Fruit fly (Drosophila melanogaster) whole organism, embryonic: ENCODE measurements around the gene dia.
A peak's percentile ranks its signal among the peaks of the same experiment; 100 is the strongest.

Source experiments
- Atf6 ChIP-seq: fragments of 200-800 bp; sonication (Bioruptor generic); IDR thresholded peaks from 2 replicates; pipeline ENCODE4 v1.3.6; 2022; ENCODE audit warnings: missing biosample characterization, missing genetic modification characterization
- C15 ChIP-seq: fragments of 200-800 bp; sonication (Bioruptor generic); IDR thresholded peaks from 3 replicates; pipeline ENCODE4 v1.3.6; 2022; ENCODE audit warnings: missing biosample characterization, missing genetic modification characterization
- CG10321 ChIP-seq: fragments of 200-800 bp; sonication (Bioruptor generic); IDR thresholded peaks from 2 replicates; pipeline ENCODE4 v1.3.6; 2022; ENCODE audit warnings: missing biosample characterization, missing genetic modification characterization
- CG11085 ChIP-seq: fragments of 200-800 bp; sonication (Bioruptor generic); IDR thresholded peaks from 2 replicates; pipeline ENCODE4 v1.3.6; 2022; ENCODE audit warnings: missing biosample characterization, missing genetic modification characterization
- CG11695 ChIP-seq: fragments of 200-800 bp; sonication (Bioruptor generic); IDR thresholded peaks from 3 replicates; pipeline ENCODE4 v1.3.6; 2022; ENCODE audit warnings: missing biosample characterization, missing genetic modification characterization
- CG12219 ChIP-seq: fragments of 200-800 bp; sonication (Bioruptor generic); optimal IDR thresholded peaks from 3 replicates; lab custom pipeline; 2018; ENCODE audit warnings: missing biosample characterization, mild to moderate bottlenecking, missing genetic modification characterization
- CG12744 ChIP-seq: fragments of 200-800 bp; sonication (Bioruptor generic); optimal IDR thresholded peaks from 2 replicates; lab custom pipeline; 2016; ENCODE audit warnings: missing biosample characterization, missing genetic modification characterization
- CG12769 ChIP-seq: fragments of 200-800 bp; sonication (Bioruptor generic); optimal IDR thresholded peaks from 2 replicates; lab custom pipeline; 2019; ENCODE audit warnings: missing biosample characterization, mild to moderate bottlenecking, missing genetic modification characterization, moderate library complexity
- CG14667 ChIP-seq: fragments of 200-800 bp; sonication (Bioruptor generic); IDR thresholded peaks from 2 replicates; pipeline ENCODE4 v1.3.6; 2022; ENCODE audit warnings: missing biosample characterization, missing genetic modification characterization
- CG1602 ChIP-seq: fragments of 200-800 bp; sonication (Bioruptor generic); optimal IDR thresholded peaks from 3 replicates; lab custom pipeline; 2016; ENCODE audit warnings: missing biosample characterization, missing genetic modification characterization
- CG1832 ChIP-seq: fragments of 200-800 bp; sonication (Bioruptor generic); optimal IDR thresholded peaks from 2 replicates; lab custom pipeline; 2017; ENCODE audit warnings: missing biosample characterization, mild to moderate bottlenecking, missing genetic modification characterization, inconsistent platforms
- CG31441 ChIP-seq: fragments of 200-800 bp; sonication (Bioruptor generic); IDR thresholded peaks from 2 replicates; pipeline ENCODE4 v1.3.6; 2022; ENCODE audit warnings: missing biosample characterization, missing genetic modification characterization
- CG32532 ChIP-seq: fragments of 200-800 bp; sonication (Bioruptor generic); IDR thresholded peaks from 2 replicates; pipeline ENCODE4 v1.3.6; 2022; ENCODE audit warnings: missing biosample characterization, missing genetic modification characterization
- CG4730 ChIP-seq: fragments of 200-800 bp; sonication (Bioruptor generic); IDR thresholded peaks from 2 replicates; pipeline ENCODE4 v1.3.6; 2022; ENCODE audit warnings: missing biosample characterization, missing genetic modification characterization
- CG6654 ChIP-seq: fragments of 200-800 bp; sonication (Bioruptor generic); optimal IDR thresholded peaks from 2 replicates; lab custom pipeline; 2017; ENCODE audit warnings: missing biosample characterization, mild to moderate bottlenecking, missing genetic modification characterization
- CG7357 ChIP-seq: fragments of 200-800 bp; sonication (Bioruptor generic); IDR thresholded peaks from 3 replicates; pipeline ENCODE4 v1.3.6; 2022; ENCODE audit warnings: missing biosample characterization, missing genetic modification characterization
- CG9609 ChIP-seq: fragments of 200-800 bp; sonication (Bioruptor generic); optimal IDR thresholded peaks from 3 replicates; lab custom pipeline; 2016; ENCODE audit warnings: missing biosample characterization, missing genetic modification characterization
- Drgx ChIP-seq: fragments of 200-800 bp; sonication (Bioruptor generic); IDR thresholded peaks from 2 replicates; pipeline ENCODE4 v1.3.6; 2022; ENCODE audit warnings: missing biosample characterization, missing genetic modification characterization
- GATAe ChIP-seq: fragments of 200-800 bp; sonication (Bioruptor generic); conservative IDR thresholded peaks from 2 replicates; pipeline ENCODE4 v1.3.6; 2022; ENCODE audit warnings: missing biosample characterization, missing genetic modification characterization
- Hand ChIP-seq: fragments of 200-800 bp; sonication (Bioruptor generic); optimal IDR thresholded peaks from 2 replicates; lab custom pipeline; 2017; ENCODE audit warnings: mild to moderate bottlenecking, missing biosample characterization, missing genetic modification reagents, missing genetic modification characterization
- Hr78 ChIP-seq, 2 experiments: fragments of 200-800 bp in 1 of 2; fragments of >200 bp in 1 of 2; sonication (Bioruptor generic) in 1 of 2; optimal IDR thresholded peaks; 2 replicates each; lab custom pipeline; 2017 to 2019; ENCODE audit warnings: missing biosample characterization in 2 of 2, missing genetic modification characterization in 2 of 2, mild to moderate bottlenecking in 1 of 2, moderate library complexity in 1 of 2
- NFAT ChIP-seq: fragments of 200-800 bp; sonication (Bioruptor generic); IDR thresholded peaks from 2 replicates; pipeline ENCODE4 v1.3.6; 2022; ENCODE audit warnings: missing biosample characterization, missing genetic modification characterization
- Opbp ChIP-seq: fragments of 200-800 bp; sonication (Bioruptor generic); IDR thresholded peaks from 3 replicates; pipeline ENCODE4 v1.3.6; 2022; ENCODE audit warnings: missing biosample characterization, missing genetic modification characterization; ENCODE audit not compliant: partially characterized antibody
- Rfx ChIP-seq: fragments of 200-800 bp; sonication (Bioruptor generic); IDR thresholded peaks from 2 replicates; pipeline ENCODE4 v1.3.6; 2022; ENCODE audit warnings: missing biosample characterization, missing genetic modification characterization
- Trl ChIP-seq, 3 experiments: fragments of >200 bp in 2 of 3; fragments of 200-800 bp in 1 of 3; sonication (Bioruptor generic) in 1 of 3; optimal IDR thresholded peaks; 2 replicates in 1 of 3; 3 replicates in 2 of 3; lab custom pipeline; 2016 to 2017; ENCODE audit warnings: missing biosample characterization in 1 of 3, missing genetic modification characterization in 1 of 3
- Vsx1 ChIP-seq: fragments of 200-800 bp; sonication (Bioruptor generic); optimal IDR thresholded peaks from 2 replicates; lab custom pipeline; 2017; ENCODE audit warnings: missing biosample characterization, mild to moderate bottlenecking, missing genetic modification characterization, missing genetic modification reagents
- abd-A ChIP-seq: fragments of 200-800 bp; sonication (Bioruptor generic); optimal IDR thresholded peaks from 3 replicates; lab custom pipeline; 2019; ENCODE audit warnings: missing biosample characterization, mild to moderate bottlenecking, missing genetic modification characterization, moderate library complexity
- chif ChIP-seq, 2 experiments: fragments of 200-800 bp; sonication (Bioruptor generic); optimal IDR thresholded peaks; 3 replicates each; lab custom pipeline; 2016; ENCODE audit warnings: missing biosample characterization in 2 of 2, missing genetic modification characterization in 2 of 2
- chn ChIP-seq: fragments of 200-800 bp; sonication (Bioruptor generic); optimal IDR thresholded peaks from 2 replicates; lab custom pipeline; 2016; ENCODE audit warnings: missing biosample characterization, missing genetic modification characterization
- crc ChIP-seq: fragments of 200-800 bp; sonication (Bioruptor generic); optimal IDR thresholded peaks from 2 replicates; lab custom pipeline; 2016; ENCODE audit warnings: missing biosample characterization, missing genetic modification characterization
- crol ChIP-seq: fragments of 200-800 bp; sonication (Bioruptor generic); IDR thresholded peaks from 2 replicates; pipeline ENCODE4 v1.3.6; 2022; ENCODE audit warnings: missing biosample characterization, missing genetic modification characterization
- exex ChIP-seq: fragments of 200-800 bp; sonication (Bioruptor generic); optimal IDR thresholded peaks from 4 replicates; lab custom pipeline; 2018; ENCODE audit warnings: missing biosample characterization, mild to moderate bottlenecking, missing genetic modification characterization, moderate library complexity
- fd3F ChIP-seq: fragments of 200-800 bp; sonication (Bioruptor generic); optimal IDR thresholded peaks from 2 replicates; lab custom pipeline; 2018; ENCODE audit warnings: missing biosample characterization, mild to moderate bottlenecking, missing genetic modification characterization, moderate library complexity
- fru ChIP-seq: fragments of >200 bp; optimal IDR thresholded peaks from 2 replicates; lab custom pipeline; 2017
- grn ChIP-seq: fragments of 200-800 bp; sonication (Bioruptor generic); optimal IDR thresholded peaks from 3 replicates; lab custom pipeline; 2017; ENCODE audit warnings: missing biosample characterization, missing genetic modification characterization
- hb ChIP-seq: fragments of 200-800 bp; sonication (Bioruptor generic); IDR thresholded peaks from 3 replicates; pipeline ENCODE4 v1.3.6; 2022; ENCODE audit warnings: missing biosample characterization, missing genetic modification characterization; ENCODE audit not compliant: partially characterized antibody
- lmd ChIP-seq: fragments of 200-800 bp; sonication (Bioruptor generic); IDR thresholded peaks from 2 replicates; pipeline ENCODE4 v1.3.6; 2022; ENCODE audit warnings: missing biosample characterization, missing genetic modification characterization
- nau ChIP-seq: fragments of 200-800 bp; sonication (Bioruptor generic); optimal IDR thresholded peaks from 3 replicates; lab custom pipeline; 2017; ENCODE audit warnings: missing biosample characterization, mild to moderate bottlenecking, missing genetic modification characterization, missing genetic modification reagents
- nom ChIP-seq: fragments of 200-800 bp; sonication (Bioruptor generic); optimal IDR thresholded peaks from 2 replicates; lab custom pipeline; 2017; ENCODE audit warnings: missing biosample characterization, missing genetic modification characterization, mild to moderate bottlenecking, moderate library complexity, missing genetic modification reagents
- pan ChIP-seq, 4 experiments: fragments of >200 bp in 3 of 4; fragments of 200-800 bp in 1 of 4; sonication (Bioruptor generic) in 1 of 4; optimal IDR thresholded peaks in 3 of 4; IDR thresholded peaks in 1 of 4; 2 replicates each; pipeline versions ENCODE4 v1.3.6 to Lab custom; 2017 to 2022; ENCODE audit warnings: missing biosample characterization in 2 of 4, missing genetic modification characterization in 2 of 4, mixed read lengths in 1 of 4
- phol ChIP-seq: fragments of 200-800 bp; sonication (Bioruptor generic); optimal IDR thresholded peaks from 3 replicates; lab custom pipeline; 2018; ENCODE audit warnings: missing biosample characterization, mild to moderate bottlenecking, missing genetic modification characterization, moderate library complexity
- psq ChIP-seq: fragments of 200-800 bp; sonication (Bioruptor generic); optimal IDR thresholded peaks from 2 replicates; lab custom pipeline; 2017; ENCODE audit warnings: missing biosample characterization, missing genetic modification characterization
- pum ChIP-seq: fragments of 200-800 bp; sonication (Bioruptor generic); optimal IDR thresholded peaks from 2 replicates; lab custom pipeline; 2016; ENCODE audit warnings: missing biosample characterization, missing genetic modification characterization
- scrt ChIP-seq: fragments of 200-800 bp; sonication (Bioruptor generic); optimal IDR thresholded peaks from 2 replicates; lab custom pipeline; 2018; ENCODE audit warnings: missing biosample characterization, mild to moderate bottlenecking, missing genetic modification characterization, moderate library complexity
- sug ChIP-seq: fragments of 200-800 bp; optimal IDR thresholded peaks from 2 replicates; lab custom pipeline; 2019; ENCODE audit warnings: missing biosample characterization, mild to moderate bottlenecking, missing genetic modification characterization, moderate library complexity
- z ChIP-seq: fragments of 200-800 bp; sonication (Bioruptor generic); IDR thresholded peaks from 3 replicates; pipeline ENCODE4 v1.3.6; 2022; ENCODE audit warnings: missing biosample characterization, missing genetic modification characterization
- zen2 ChIP-seq: fragments of 200-800 bp; sonication (Bioruptor generic); IDR thresholded peaks from 3 replicates; pipeline ENCODE4 v1.3.6; 2022; ENCODE audit warnings: missing biosample characterization, missing genetic modification characterization; ENCODE audit not compliant: partially characterized antibody

Gene dia

DNA sequence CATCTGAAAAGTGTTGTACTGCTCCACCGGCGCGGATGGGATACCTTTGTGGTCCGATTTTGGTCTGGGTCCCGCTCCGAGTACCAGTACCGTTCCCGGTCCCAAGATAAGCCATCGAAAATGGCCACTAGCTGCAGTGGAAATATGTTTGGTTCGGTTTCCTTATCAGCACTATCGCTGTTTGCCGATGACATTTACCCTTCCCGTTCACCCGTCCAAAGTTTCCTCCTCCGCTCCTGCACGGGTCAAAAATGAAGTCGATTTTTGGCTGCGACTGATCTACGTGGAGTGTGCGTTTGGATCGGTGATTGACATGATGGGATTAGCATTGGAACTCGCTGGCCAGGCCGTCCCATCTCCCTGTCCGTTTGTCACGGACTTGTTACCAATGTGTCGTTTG is 16.5 kb downstream of the dia start (continued):
- no peak for TF ChIP-seq CG9609
- TF ChIP-seq CG6654 (GFP tag; lab: Kevin White, UChicago): no peak
- no peak for TF ChIP-seq pum
- peak in 1 of 2 experiments; percentile 56 for TF ChIP-seq Hr78 (GFP tag; optimal IDR thresholded peaks at IDR 0.05; lab: Kevin White, UChicago)
- TF ChIP-seq scrt: no peak
- TF ChIP-seq hb (GFP tag; lab: Robert Waterston, UW): no peak
- no peak for TF ChIP-seq Trl (optimal IDR thresholded peaks at IDR 0.05; lab: Kevin White, UChicago)
- TF ChIP-seq Trl (GFP tag; optimal IDR thresholded peaks at IDR 0.05; lab: Kevin White, UChicago): no peak
- TF ChIP-seq Vsx1 (GFP tag; lab: Kevin White, UChicago): no peak
- TF ChIP-seq CG14667 (GFP tag; lab: Robert Waterston, UW): no peak
- 0 out of 2 replicates have a peak, but pooled peaks have one; percentile 26 for TF ChIP-seq GATAe (GFP tag; lab: Robert Waterston, UW)
- TF ChIP-seq CG12769 (tag; lab: Kevin White, UChicago): no peak
- no peak for TF ChIP-seq CG4730 (GFP tag; lab: Robert Waterston, UW)
- TF ChIP-seq pan (optimal IDR thresholded peaks at IDR 0.05; lab: Kevin White, UChicago): no peak
- peak in 1 of 2 experiments; percentile 20 for TF ChIP-seq pan (GFP tag; optimal IDR thresholded peaks at IDR 0.05 in 1 of 2, IDR thresholded peaks at IDR 0.05 in 1 of 2)

DNA sequence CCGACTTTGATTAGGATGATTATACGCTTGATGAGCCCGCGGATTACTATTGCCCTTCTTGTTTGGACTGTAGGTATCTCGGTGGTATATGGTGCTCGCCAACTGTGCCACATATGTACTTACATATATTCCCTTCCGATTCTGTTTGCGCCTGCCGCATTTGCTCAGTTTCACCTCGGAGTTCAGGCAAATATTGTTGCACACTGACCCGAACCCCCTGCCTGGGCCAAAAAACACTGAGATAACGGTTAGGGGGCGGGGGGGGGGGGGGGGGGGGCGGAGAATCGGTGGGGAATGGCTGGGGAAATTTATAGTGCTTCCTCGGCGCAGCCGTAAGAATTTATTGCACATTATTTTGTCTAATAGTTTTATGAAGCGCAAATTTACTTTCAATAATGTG is 18.0 kb downstream of the dia start:
- peak; percentile 56 for TF ChIP-seq sug (tag; lab: Kevin White, UChicago)
- 0 out of 2 replicates have a peak, but pooled peaks have one; percentile 27 for TF ChIP-seq CG11085 (GFP tag; lab: Robert Waterston, UW)
- TF ChIP-seq CG1602 (GFP tag; lab: Kevin White, UChicago): no peak
- no peak for TF ChIP-seq fru (lab: Kevin White, UChicago)
- no peak for TF ChIP-seq CG12744 (GFP tag; lab: Kevin White, UChicago)
- peak; percentile 55 for TF ChIP-seq exex (tag; lab: Kevin White, UChicago)
- TF ChIP-seq CG7357: no peak
- TF ChIP-seq crol (GFP tag; lab: Robert Waterston, UW): peak; percentile 41; the same call in 1 of the 2 replicates
- TF ChIP-seq, all 482 proteins: peak for 4

DNA sequence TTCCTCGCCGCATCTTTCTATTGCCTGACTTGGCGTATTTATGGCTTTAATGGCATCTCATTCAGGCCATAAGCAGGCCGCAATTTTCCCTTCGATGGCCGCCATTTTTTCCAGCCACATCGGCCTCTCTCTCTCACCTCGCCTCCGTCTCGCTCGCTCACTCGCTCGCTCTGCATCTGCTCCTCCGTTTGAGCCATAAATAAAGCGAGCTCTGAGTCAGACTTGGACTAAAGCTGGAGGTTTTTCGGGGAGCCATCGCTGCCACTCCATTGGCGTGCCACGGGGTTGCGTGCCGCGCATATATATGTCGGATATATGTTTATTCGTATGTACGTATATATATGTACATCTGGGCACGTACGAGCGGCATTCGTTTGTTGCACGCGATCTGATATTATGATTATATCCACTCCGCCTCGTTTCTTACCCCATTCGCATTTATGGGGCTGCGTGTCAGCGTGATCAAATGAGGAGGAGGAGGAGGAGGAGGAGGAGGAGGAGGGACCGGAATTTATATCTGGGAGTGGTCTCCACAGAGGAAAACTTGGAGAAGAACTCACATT is 19.1 kb downstream of the dia start:
- TF ChIP-seq CG11695 (GFP tag; lab: Robert Waterston, UW) (no peak), zen2 (GFP tag; lab: Robert Waterston, UW) (no peak), Atf6 (GFP tag; lab: Robert Waterston, UW) (no peak), phol (tag; lab: Kevin White, UChicago) (peak; percentile 16), C15 (GFP tag; lab: Robert Waterston, UW) (no peak), Drgx (GFP tag; lab: Robert Waterston, UW) (no peak), Hand (GFP tag; lab: Kevin White, UChicago) (no peak), CG10321 (GFP tag; lab: Robert Waterston, UW) (0 out of 2 replicates have a peak, but pooled peaks have one; percentile 21), chif (GFP tag; optimal IDR thresholded peaks at IDR 0.05; lab: Kevin White, UChicago) (no peak), nom (GFP tag; lab: Kevin White, UChicago) (no peak), CG12219 (GFP tag; lab: Kevin White, UChicago) (no peak), psq (GFP tag; lab: Kevin White, UChicago) (no peak), CG32532 (GFP tag; lab: Robert Waterston, UW) (no peak), Vsx1 (GFP tag; lab: Kevin White, UChicago) (no peak), crc (no peak), grn (GFP tag; lab: Kevin White, UChicago) (no peak), Opbp (GFP tag; lab: Robert Waterston, UW) (no peak), CG31441 (GFP tag; lab: Robert Waterston, UW) (no peak), Rfx (GFP tag; lab: Robert Waterston, UW) (no peak), lmd (no peak), fd3F (GFP tag; lab: Kevin White, UChicago) (no peak), nau (GFP tag; lab: Kevin White, UChicago) (no peak), NFAT (no peak), z (GFP tag; lab: Robert Waterston, UW) (peak; percentile 60; the same call in 1 of the 3 replicates), abd-A (tag; lab: Kevin White, UChicago) (no peak), chn (GFP tag; lab: Kevin White, UChicago) (no peak), CG1832 (GFP tag; lab: Kevin White, UChicago) (peak; percentile 71)
